Worm (Caenorhabditis elegans): ENCODE measurements around the gene coel-1.

coel-1 gene

DNA sequence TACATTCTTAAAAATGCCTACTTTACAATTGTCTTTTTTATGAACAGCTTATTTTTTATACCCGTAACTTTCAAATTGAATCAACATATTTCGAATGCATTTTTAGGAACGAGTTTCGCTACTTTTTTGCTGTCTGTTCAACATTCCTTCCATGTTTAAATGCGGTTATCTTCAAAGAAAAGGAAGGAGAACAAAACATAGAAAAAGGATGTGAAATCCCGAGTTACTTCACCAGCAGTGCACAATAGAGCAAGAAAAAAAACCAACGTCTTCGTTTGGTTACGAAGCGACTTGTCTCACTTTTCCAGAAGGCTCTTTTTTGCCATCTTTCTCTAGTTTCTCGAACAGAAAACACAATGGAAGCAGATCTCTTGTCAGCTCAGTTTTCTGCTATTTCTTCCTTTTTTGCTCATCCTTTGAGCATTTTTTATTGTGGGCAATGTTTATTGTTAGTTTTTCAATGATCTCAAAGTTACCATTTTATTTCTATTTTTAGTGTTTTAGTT, 20.3 kb downstream of the coel-1 start, which contains the start of gene cka-2:
Gene cka-2, plus strand, starts transcription at position 456 of the 506 bp plus-strand sequence.
- TF ChIP-seq flt-1 (GFP tag; IDR thresholded peaks at IDR 0.05): no peak
- TF ChIP-seq ztf-23 (GFP tag; IDR thresholded peaks at IDR 0.05): no peak
- TF ChIP-seq klf-2 (GFP tag; conservative IDR thresholded peaks at IDR 0.05): no peak
- TF ChIP-seq med-1 (GFP tag; optimal IDR thresholded peaks at IDR 0.05; ENCODE audit: insufficient read depth): no peak
- no peak for TF ChIP-seq tab-1 (GFP tag; IDR thresholded peaks at IDR 0.05)
- TF ChIP-seq ref-1 (GFP tag; conservative IDR thresholded peaks at IDR 0.05): no peak
- no peak for TF ChIP-seq ztf-29 (GFP tag; IDR thresholded peaks at IDR 0.05)
- TF ChIP-seq T22C8.4 (GFP tag; IDR thresholded peaks at IDR 0.05): no peak
- no peak for TF ChIP-seq cog-1 (tag; optimal IDR thresholded peaks at IDR 0.05)

DNA sequence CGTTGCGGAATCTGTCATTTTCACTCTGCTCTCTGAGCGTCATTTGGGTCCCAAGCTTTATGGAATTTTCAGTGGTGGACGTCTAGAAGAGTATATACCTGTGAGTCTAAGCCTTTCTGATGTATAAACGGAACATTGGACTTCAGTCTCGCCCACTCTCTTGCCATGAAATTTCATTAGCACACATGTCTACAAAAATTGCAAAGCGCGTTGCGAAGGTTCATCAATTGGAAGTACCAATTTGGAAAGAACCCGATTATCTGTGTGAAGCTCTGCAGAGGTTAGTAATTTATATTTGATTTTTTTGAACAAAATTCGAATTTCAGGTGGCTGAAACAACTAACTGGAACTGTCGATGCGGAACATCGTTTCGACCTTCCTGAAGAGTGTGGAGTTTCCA, 24.3 kb downstream of the coel-1 start:
- TF ChIP-seq ztf-29 (GFP tag; IDR thresholded peaks at IDR 0.05): no peak
- no peak for TF ChIP-seq med-1 (GFP tag; optimal IDR thresholded peaks at IDR 0.05; ENCODE audit: insufficient read depth)
- TF ChIP-seq cog-1 (tag; optimal IDR thresholded peaks at IDR 0.05): no peak
- no peak for TF ChIP-seq flt-1 (GFP tag; IDR thresholded peaks at IDR 0.05)
- no peak for TF ChIP-seq ref-1 (GFP tag; conservative IDR thresholded peaks at IDR 0.05)
- no peak for TF ChIP-seq ztf-23 (GFP tag; IDR thresholded peaks at IDR 0.05)
- no peak for TF ChIP-seq klf-2 (GFP tag; conservative IDR thresholded peaks at IDR 0.05)
- TF ChIP-seq T22C8.4 (GFP tag; IDR thresholded peaks at IDR 0.05): no peak
- TF ChIP-seq tab-1 (GFP tag; IDR thresholded peaks at IDR 0.05): no peak

DNA sequence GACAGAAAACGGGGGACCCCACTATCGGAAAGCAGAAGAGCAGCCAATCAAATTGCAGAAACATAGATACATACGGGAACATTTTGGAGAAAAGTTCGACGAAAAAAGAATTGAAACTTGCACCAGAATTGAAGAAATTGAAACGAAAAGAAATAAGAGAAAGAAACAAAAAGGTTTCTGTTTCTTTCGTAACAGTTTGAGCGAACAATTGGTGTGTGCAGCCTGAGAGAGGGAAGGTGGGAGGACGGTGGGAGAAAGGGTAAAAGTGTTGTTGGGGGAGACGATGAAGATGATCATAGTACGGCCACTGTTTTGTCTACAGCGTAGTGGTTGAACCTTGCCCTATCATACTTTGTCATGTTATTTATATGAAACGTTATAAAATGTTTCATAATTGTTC, 29.5 kb downstream of the coel-1 start:
- TF ChIP-seq med-1 (GFP tag; optimal IDR thresholded peaks at IDR 0.05; ENCODE audit: insufficient read depth) (no peak), cog-1 (tag; optimal IDR thresholded peaks at IDR 0.05) (no peak), ref-1 (GFP tag; conservative IDR thresholded peaks at IDR 0.05) (no peak), ztf-29 (GFP tag; IDR thresholded peaks at IDR 0.05) (no peak), klf-2 (GFP tag; conservative IDR thresholded peaks at IDR 0.05) (no peak), flt-1 (GFP tag; IDR thresholded peaks at IDR 0.05) (no peak), T22C8.4 (GFP tag; IDR thresholded peaks at IDR 0.05) (no peak), tab-1 (GFP tag; IDR thresholded peaks at IDR 0.05) (no peak), ztf-23 (GFP tag; IDR thresholded peaks at IDR 0.05) (no peak)

DNA sequence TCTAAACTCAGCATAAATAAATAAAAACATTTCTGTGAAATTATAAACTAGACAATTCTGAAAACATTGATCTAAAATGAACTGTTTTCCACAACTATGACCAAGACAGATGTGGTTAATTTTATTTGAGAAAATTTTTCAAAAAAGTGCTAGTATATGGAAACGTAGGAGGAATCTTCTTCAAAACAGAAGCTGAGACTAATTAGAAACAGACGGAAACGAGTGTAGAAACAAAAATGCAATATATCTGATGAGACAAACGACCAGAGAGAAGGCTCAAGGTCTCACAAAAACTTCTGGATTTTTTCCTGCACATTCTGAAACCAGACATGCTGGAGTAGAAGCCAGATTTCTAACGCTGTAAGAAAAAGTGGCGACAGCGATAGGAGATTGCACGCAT, 30.5 kb downstream of the coel-1 start:
- TF ChIP-seq T22C8.4 (GFP tag; IDR thresholded peaks at IDR 0.05) (no peak), tab-1 (GFP tag; IDR thresholded peaks at IDR 0.05) (no peak), cog-1 (tag; optimal IDR thresholded peaks at IDR 0.05) (no peak), med-1 (GFP tag; optimal IDR thresholded peaks at IDR 0.05; ENCODE audit: insufficient read depth) (no peak), ref-1 (GFP tag; conservative IDR thresholded peaks at IDR 0.05) (no peak), klf-2 (GFP tag; conservative IDR thresholded peaks at IDR 0.05) (no peak), ztf-23 (GFP tag; IDR thresholded peaks at IDR 0.05) (no peak), ztf-29 (GFP tag; IDR thresholded peaks at IDR 0.05) (no peak), flt-1 (GFP tag; IDR thresholded peaks at IDR 0.05) (no peak)

DNA sequence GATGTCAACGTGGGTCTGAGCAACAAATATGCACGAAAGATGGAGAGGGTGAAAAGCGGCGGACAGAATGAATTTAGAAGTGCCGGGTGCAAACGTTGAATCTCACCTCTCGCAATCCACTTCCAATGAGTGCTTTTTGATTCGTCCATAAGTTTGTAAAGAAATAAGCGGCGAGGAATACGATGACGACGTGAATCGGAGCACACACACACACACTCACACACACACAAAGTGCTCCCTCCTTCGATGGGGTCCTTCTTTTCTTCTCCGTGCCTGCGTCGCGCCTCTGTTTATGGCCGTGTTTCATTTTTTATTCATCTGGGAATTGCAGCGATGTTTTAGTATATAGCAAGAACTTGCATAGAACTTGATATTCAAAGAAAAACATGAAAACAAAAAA, 32.0 kb downstream of the coel-1 start, which contains the start of gene paf-2:
Gene paf-2, minus strand, starts transcription at position 290 of the 400 bp plus-strand sequence.
- TF ChIP-seq tab-1 (GFP tag; IDR thresholded peaks at IDR 0.05) (no peak), cog-1 (tag; optimal IDR thresholded peaks at IDR 0.05) (no peak), flt-1 (GFP tag; IDR thresholded peaks at IDR 0.05) (no peak), T22C8.4 (GFP tag; IDR thresholded peaks at IDR 0.05) (no peak)

DNA sequence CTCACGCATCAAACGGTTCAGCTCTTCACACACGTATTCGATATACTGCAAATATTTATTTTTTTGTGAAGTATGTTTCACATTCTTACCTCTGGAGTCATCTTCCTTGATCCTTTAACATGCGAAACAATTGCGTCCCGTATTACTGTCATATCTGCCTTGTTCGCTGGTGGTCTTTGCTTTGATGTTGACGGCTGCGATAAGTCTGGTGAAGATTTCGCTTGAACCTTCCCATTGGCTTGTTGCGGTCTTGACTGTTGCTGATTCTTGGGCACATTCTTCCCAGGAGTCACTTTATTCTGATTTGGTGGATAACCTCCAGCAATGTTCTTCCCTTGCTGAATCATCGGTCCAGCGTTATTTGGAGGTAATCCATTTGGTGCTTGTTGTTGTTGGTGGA, 37.7 kb downstream of the coel-1 start:
- TF ChIP-seq T22C8.4 (GFP tag; IDR thresholded peaks at IDR 0.05): no peak

DNA sequence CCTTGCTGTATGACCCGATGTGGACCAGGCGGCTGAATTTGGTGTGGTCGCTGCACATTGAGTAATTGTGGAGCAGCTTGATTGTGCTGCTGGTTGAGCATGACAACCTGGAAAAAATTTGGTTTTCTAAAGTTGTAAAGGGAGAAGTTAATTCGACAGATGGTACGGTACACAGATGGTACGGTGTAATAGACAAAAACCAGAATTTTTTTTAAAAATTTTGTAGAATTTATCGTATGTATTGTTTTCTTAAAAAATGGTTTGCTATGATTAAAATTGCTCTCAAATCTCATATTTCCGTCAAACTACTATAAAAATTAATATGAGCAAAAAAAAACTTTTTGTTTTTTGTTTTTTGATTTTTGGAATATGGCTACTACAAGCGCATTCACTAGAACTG, 41.4 kb downstream of the coel-1 start, which contains the start of gene pqn-15:
Gene pqn-15, minus strand, starts transcription at position 101 of the 400 bp plus-strand sequence.
- TF ChIP-seq ztf-23 (GFP tag; IDR thresholded peaks at IDR 0.05) (no peak), ztf-29 (GFP tag; IDR thresholded peaks at IDR 0.05) (no peak), flt-1 (GFP tag; IDR thresholded peaks at IDR 0.05) (no peak), T22C8.4 (GFP tag; IDR thresholded peaks at IDR 0.05) (no peak), tab-1 (GFP tag; IDR thresholded peaks at IDR 0.05) (no peak), med-1 (GFP tag; optimal IDR thresholded peaks at IDR 0.05; ENCODE audit: insufficient read depth) (no peak), klf-2 (GFP tag; conservative IDR thresholded peaks at IDR 0.05) (no peak), ref-1 (GFP tag; conservative IDR thresholded peaks at IDR 0.05) (no peak), cog-1 (tag; optimal IDR thresholded peaks at IDR 0.05) (no peak)

DNA sequence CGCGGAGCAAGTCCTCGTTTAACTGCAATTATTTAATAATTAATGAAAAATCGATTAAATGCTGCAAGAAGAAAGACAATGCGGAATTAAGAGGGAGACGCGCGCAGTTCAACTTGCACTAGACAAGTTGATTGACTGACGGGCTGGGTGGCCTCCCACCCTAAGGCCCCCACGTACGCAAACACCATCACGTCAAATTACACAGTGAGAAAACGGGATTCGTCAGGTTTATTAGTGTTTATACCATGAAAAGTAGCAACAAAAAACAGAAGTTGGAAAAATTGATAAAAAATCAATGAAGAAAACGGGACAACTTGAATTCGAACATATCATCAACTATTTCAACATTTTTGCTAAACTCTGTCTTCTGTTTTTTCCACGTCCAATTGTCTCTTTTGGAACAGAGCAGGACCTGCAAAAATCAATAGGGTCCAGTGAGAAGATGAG, 42.1 kb downstream of the coel-1 start:
- TF ChIP-seq tab-1 (GFP tag; IDR thresholded peaks at IDR 0.05) (peak; percentile 55; the same call in 1 of the 2 replicates), T22C8.4 (GFP tag; IDR thresholded peaks at IDR 0.05) (peak; percentile 35; the same call in 1 of the 2 replicates), ref-1 (GFP tag; conservative IDR thresholded peaks at IDR 0.05) (no peak), flt-1 (GFP tag; IDR thresholded peaks at IDR 0.05) (no peak), ztf-29 (GFP tag; IDR thresholded peaks at IDR 0.05) (0 out of 2 replicates have a peak, but pooled peaks have one; percentile 29)

DNA sequence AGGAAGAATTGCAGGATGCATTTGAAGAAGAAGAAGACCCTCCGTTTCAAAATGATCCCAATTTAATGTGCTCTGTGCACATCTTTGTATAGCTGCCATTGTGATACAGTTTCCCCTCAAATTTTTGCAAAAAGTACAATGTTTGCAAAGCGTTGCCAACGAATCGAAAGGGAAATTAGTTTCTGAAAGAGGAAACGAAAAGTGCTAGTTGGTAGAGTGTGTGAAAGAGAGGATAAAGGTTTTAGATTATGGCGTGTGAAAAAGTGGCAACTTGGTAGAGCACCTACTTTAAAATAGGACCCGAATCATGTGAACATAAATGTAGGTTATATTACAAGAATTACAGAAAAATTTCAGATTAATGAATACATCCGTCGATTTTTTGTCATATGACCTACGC, 46.2 kb downstream of the coel-1 start, which contains the start of gene C52B9.8:
Gene C52B9.8, minus strand, starts transcription at position 101 of the 400 bp plus-strand sequence.
- TF ChIP-seq klf-2 (GFP tag; conservative IDR thresholded peaks at IDR 0.05) (no peak), cog-1 (tag; optimal IDR thresholded peaks at IDR 0.05) (no peak), ref-1 (GFP tag; conservative IDR thresholded peaks at IDR 0.05) (no peak), flt-1 (GFP tag; IDR thresholded peaks at IDR 0.05) (no peak), T22C8.4 (GFP tag; IDR thresholded peaks at IDR 0.05) (no peak), ztf-29 (GFP tag; IDR thresholded peaks at IDR 0.05) (no peak), tab-1 (GFP tag; IDR thresholded peaks at IDR 0.05) (no peak), ztf-23 (GFP tag; IDR thresholded peaks at IDR 0.05) (no peak), med-1 (GFP tag; optimal IDR thresholded peaks at IDR 0.05; ENCODE audit: insufficient read depth) (no peak)

DNA sequence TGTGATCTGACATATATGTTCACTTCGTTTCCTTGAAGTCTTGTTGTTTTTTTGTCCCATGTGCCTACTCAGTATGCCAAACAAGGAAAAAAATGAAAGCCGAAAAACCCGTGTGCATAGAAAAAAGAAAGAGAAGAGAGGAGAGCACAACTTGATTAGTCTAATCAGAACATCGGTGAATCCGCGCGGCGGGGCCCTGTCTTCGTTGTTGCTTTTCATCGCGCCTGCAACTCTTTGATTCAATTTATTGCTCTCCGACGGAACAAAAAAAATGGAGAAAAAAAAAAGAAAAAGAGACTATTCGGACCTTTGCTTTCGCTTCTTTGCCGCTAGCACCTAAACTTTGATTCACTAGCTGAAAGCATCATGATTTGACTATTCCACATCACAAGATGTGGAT, 49.5 kb downstream of the coel-1 start:
- TF ChIP-seq ref-1 (GFP tag; conservative IDR thresholded peaks at IDR 0.05): no peak
- TF ChIP-seq flt-1 (GFP tag; IDR thresholded peaks at IDR 0.05): no peak
- TF ChIP-seq tab-1 (GFP tag; IDR thresholded peaks at IDR 0.05): no peak
- TF ChIP-seq ztf-23 (GFP tag; IDR thresholded peaks at IDR 0.05): no peak
- TF ChIP-seq ztf-29 (GFP tag; IDR thresholded peaks at IDR 0.05): no peak
- no peak for TF ChIP-seq med-1 (GFP tag; optimal IDR thresholded peaks at IDR 0.05; ENCODE audit: insufficient read depth)
- TF ChIP-seq cog-1 (tag; optimal IDR thresholded peaks at IDR 0.05): no peak
- no peak for TF ChIP-seq klf-2 (GFP tag; conservative IDR thresholded peaks at IDR 0.05)
- no peak for TF ChIP-seq T22C8.4 (GFP tag; IDR thresholded peaks at IDR 0.05)
